Fruit fly (Drosophila melanogaster) whole organism, embryonic: ENCODE measurements around the gene Gr32a.

Experiments used
- Ada2b ChIP-seq: fragments of 200-800 bp; sonication (Bioruptor generic); IDR thresholded peaks from 2 replicates; pipeline ENCODE4 v1.3.6; 2022; ENCODE audit warnings: missing biosample characterization, missing genetic modification characterization
- Bdp1 ChIP-seq: fragments of 200-800 bp; sonication (Bioruptor generic); optimal IDR thresholded peaks from 3 replicates; lab custom pipeline; 2016; ENCODE audit warnings: missing biosample characterization, missing genetic modification characterization
- BtbVII ChIP-seq: fragments of 200-800 bp; sonication (Bioruptor generic); optimal IDR thresholded peaks from 3 replicates; lab custom pipeline; 2017; ENCODE audit warnings: missing biosample characterization, mild to moderate bottlenecking, missing genetic modification characterization
- CG10147 ChIP-seq: fragments of 200-800 bp; sonication (Bioruptor generic); optimal IDR thresholded peaks from 2 replicates; lab custom pipeline; 2019; ENCODE audit warnings: missing biosample characterization, mild to moderate bottlenecking, missing genetic modification characterization, moderate library complexity
- CG11456 ChIP-seq: fragments of 200-800 bp; sonication (Bioruptor generic); IDR thresholded peaks from 3 replicates; pipeline ENCODE4 v1.3.6; 2022; ENCODE audit warnings: missing biosample characterization, missing genetic modification characterization
- CG11560 ChIP-seq: fragments of 200-800 bp; sonication (Bioruptor generic); IDR thresholded peaks from 3 replicates; pipeline ENCODE4 v1.3.6; 2022; ENCODE audit warnings: missing biosample characterization, missing genetic modification characterization
- CG11695 ChIP-seq: fragments of 200-800 bp; sonication (Bioruptor generic); IDR thresholded peaks from 3 replicates; pipeline ENCODE4 v1.3.6; 2022; ENCODE audit warnings: missing biosample characterization, missing genetic modification characterization
- CG12659 ChIP-seq: fragments of 200-800 bp; sonication (Bioruptor generic); optimal IDR thresholded peaks from 3 replicates; lab custom pipeline; 2017; ENCODE audit warnings: mild to moderate bottlenecking, missing biosample characterization, missing genetic modification reagents, missing genetic modification characterization
- CG14710 ChIP-seq: fragments of 200-800 bp; sonication (Bioruptor generic); optimal IDR thresholded peaks from 3 replicates; lab custom pipeline; 2019; ENCODE audit warnings: missing biosample characterization, mild to moderate bottlenecking, missing genetic modification characterization, moderate library complexity
- CG17361 ChIP-seq: fragments of 200-800 bp; sonication (Bioruptor generic); IDR thresholded peaks from 3 replicates; pipeline ENCODE4 v1.3.6; 2022; ENCODE audit warnings: missing biosample characterization, missing genetic modification characterization
- CG17612 ChIP-seq: fragments of 200-800 bp; sonication (Bioruptor generic); IDR thresholded peaks from 2 replicates; pipeline ENCODE4 v1.3.6; 2022; ENCODE audit warnings: missing biosample characterization, missing genetic modification characterization
- CG18619 ChIP-seq: fragments of 200-800 bp; sonication (Bioruptor generic); optimal IDR thresholded peaks from 3 replicates; lab custom pipeline; 2017; ENCODE audit warnings: missing biosample characterization, mild to moderate bottlenecking, missing genetic modification characterization
- CG3065 ChIP-seq: fragments of 200-800 bp; sonication (Bioruptor generic); optimal IDR thresholded peaks from 2 replicates; lab custom pipeline; 2016; ENCODE audit warnings: missing biosample characterization, missing genetic modification characterization
- CG4730 ChIP-seq: fragments of 200-800 bp; sonication (Bioruptor generic); IDR thresholded peaks from 2 replicates; pipeline ENCODE4 v1.3.6; 2022; ENCODE audit warnings: missing biosample characterization, missing genetic modification characterization
- CG6175 ChIP-seq: fragments of 200-800 bp; sonication (Bioruptor generic); IDR thresholded peaks from 3 replicates; pipeline ENCODE4 v1.3.6; 2022; ENCODE audit warnings: missing biosample characterization, missing genetic modification characterization
- CG8089 ChIP-seq: fragments of 200-800 bp; sonication (Bioruptor generic); optimal IDR thresholded peaks from 3 replicates; lab custom pipeline; 2016; ENCODE audit warnings: missing biosample characterization, missing genetic modification characterization
- CG9817 ChIP-seq: fragments of 200-800 bp; sonication (Bioruptor generic); optimal IDR thresholded peaks from 2 replicates; lab custom pipeline; 2018; ENCODE audit warnings: missing biosample characterization, mild to moderate bottlenecking, missing genetic modification characterization, moderate library complexity
- Chrac-16 ChIP-seq: fragments of 200-800 bp; sonication (Bioruptor generic); optimal IDR thresholded peaks from 3 replicates; lab custom pipeline; 2016; ENCODE audit warnings: missing biosample characterization, missing genetic modification characterization
- Dip3 ChIP-seq: fragments of 200-800 bp; sonication (Bioruptor generic); optimal IDR thresholded peaks from 3 replicates; lab custom pipeline; 2016; ENCODE audit warnings: missing biosample characterization, missing genetic modification characterization
- Dref ChIP-seq: fragments of 200-800 bp; sonication (Bioruptor generic); IDR thresholded peaks from 2 replicates; pipeline ENCODE4 v1.3.6; 2022; ENCODE audit warnings: missing biosample characterization, missing genetic modification characterization
- Elba2 ChIP-seq: fragments of 200-800 bp; sonication (Bioruptor generic); optimal IDR thresholded peaks from 3 replicates; lab custom pipeline; 2016; ENCODE audit warnings: missing biosample characterization, missing genetic modification characterization
- Hmx ChIP-seq: fragments of 200-800 bp; sonication (Bioruptor generic); optimal IDR thresholded peaks from 2 replicates; lab custom pipeline; 2016; ENCODE audit warnings: missing biosample characterization, missing genetic modification characterization
- Hr3 ChIP-seq: fragments of 200-800 bp; sonication (Bioruptor generic); optimal IDR thresholded peaks from 3 replicates; lab custom pipeline; 2016; ENCODE audit warnings: missing biosample characterization, missing genetic modification characterization
- Lpt ChIP-seq: fragments of >200 bp; optimal IDR thresholded peaks from 2 replicates; lab custom pipeline; 2018; ENCODE audit warnings: missing biosample characterization, missing genetic modification characterization
- Sox100B ChIP-seq: fragments of 200-800 bp; sonication (Bioruptor generic); optimal IDR thresholded peaks from 3 replicates; lab custom pipeline; 2018; ENCODE audit warnings: missing biosample characterization, mild to moderate bottlenecking, missing genetic modification characterization
- ab ChIP-seq: fragments of 200-800 bp; sonication (Bioruptor generic); optimal IDR thresholded peaks from 2 replicates; lab custom pipeline; 2016; ENCODE audit warnings: missing biosample characterization, missing genetic modification characterization
- abd-A ChIP-seq: fragments of 200-800 bp; sonication (Bioruptor generic); optimal IDR thresholded peaks from 3 replicates; lab custom pipeline; 2019; ENCODE audit warnings: missing biosample characterization, mild to moderate bottlenecking, missing genetic modification characterization, moderate library complexity
- ap ChIP-seq: fragments of 200-800 bp; sonication (Bioruptor generic); IDR thresholded peaks from 2 replicates; pipeline ENCODE4 v1.3.6; 2022; ENCODE audit warnings: missing biosample characterization, missing genetic modification characterization
- ato ChIP-seq: fragments of 200-800 bp; sonication (Bioruptor generic); IDR thresholded peaks from 2 replicates; pipeline ENCODE4 v1.3.6; 2022; ENCODE audit warnings: missing biosample characterization, missing genetic modification characterization; ENCODE audit not compliant: partially characterized antibody
- cas ChIP-seq: fragments of 200-800 bp; sonication (Bioruptor generic); IDR thresholded peaks from 2 replicates; pipeline ENCODE4 v1.3.6; 2022; ENCODE audit warnings: missing biosample characterization, missing genetic modification characterization
- chif ChIP-seq, 2 experiments: fragments of 200-800 bp; sonication (Bioruptor generic); optimal IDR thresholded peaks; 3 replicates each; lab custom pipeline; 2016; ENCODE audit warnings: missing biosample characterization in 2 of 2, missing genetic modification characterization in 2 of 2
- da ChIP-seq: fragments of 200-800 bp; sonication (Bioruptor generic); optimal IDR thresholded peaks from 2 replicates; lab custom pipeline; 2016; ENCODE audit warnings: missing biosample characterization, missing genetic modification characterization
- dimm ChIP-seq: fragments of 200-800 bp; sonication (Bioruptor generic); IDR thresholded peaks from 2 replicates; pipeline ENCODE4 v1.3.6; 2022; ENCODE audit warnings: missing biosample characterization, missing genetic modification characterization
- disco-r ChIP-seq: fragments of 200-800 bp; sonication (Bioruptor generic); optimal IDR thresholded peaks from 2 replicates; lab custom pipeline; 2016; ENCODE audit warnings: missing biosample characterization, missing genetic modification characterization
- en ChIP-seq: fragments of 200-800 bp; sonication (Bioruptor generic); optimal IDR thresholded peaks from 2 replicates; lab custom pipeline; 2016; ENCODE audit warnings: missing biosample characterization, missing genetic modification characterization
- ewg ChIP-seq: fragments of 200-800 bp; sonication (Bioruptor generic); optimal IDR thresholded peaks from 3 replicates; lab custom pipeline; 2017; ENCODE audit warnings: mild to moderate bottlenecking, missing biosample characterization, missing genetic modification reagents, missing genetic modification characterization
- gcm ChIP-seq: fragments of 200-800 bp; sonication (Bioruptor generic); optimal IDR thresholded peaks from 2 replicates; lab custom pipeline; 2019; ENCODE audit warnings: missing biosample characterization, mild to moderate bottlenecking, missing genetic modification characterization, moderate library complexity
- gcm2 ChIP-seq: fragments of 200-800 bp; sonication (Bioruptor generic); optimal IDR thresholded peaks from 2 replicates; lab custom pipeline; 2016; ENCODE audit warnings: missing biosample characterization, missing genetic modification characterization
- hb ChIP-seq: fragments of 200-800 bp; sonication (Bioruptor generic); IDR thresholded peaks from 3 replicates; pipeline ENCODE4 v1.3.6; 2022; ENCODE audit warnings: missing biosample characterization, missing genetic modification characterization; ENCODE audit not compliant: partially characterized antibody
- hbn ChIP-seq: fragments of 200-800 bp; sonication (Bioruptor generic); IDR thresholded peaks from 2 replicates; pipeline ENCODE4 v1.3.6; 2022; ENCODE audit warnings: missing biosample characterization, missing genetic modification characterization; ENCODE audit not compliant: partially characterized antibody
- hth ChIP-seq: fragments of >200 bp; optimal IDR thresholded peaks from 2 replicates; lab custom pipeline; 2017; ENCODE audit warnings: inconsistent platforms
- lola ChIP-seq, 3 experiments: fragments of >200 bp in 2 of 3; fragments of 200-800 bp in 1 of 3; sonication (Bioruptor generic) in 1 of 3; optimal IDR thresholded peaks; 2 replicates each; lab custom pipeline; 2017 to 2019; ENCODE audit warnings: missing biosample characterization in 3 of 3, missing genetic modification characterization in 3 of 3, mild to moderate bottlenecking in 1 of 3, moderate library complexity in 1 of 3
- luna ChIP-seq: fragments of 200-800 bp; sonication (Bioruptor generic); optimal IDR thresholded peaks from 2 replicates; lab custom pipeline; 2016; ENCODE audit warnings: missing biosample characterization, missing genetic modification characterization
- maf-S ChIP-seq: fragments of 200-800 bp; sonication (Bioruptor generic); optimal IDR thresholded peaks from 2 replicates; lab custom pipeline; 2016; ENCODE audit warnings: missing biosample characterization, missing genetic modification characterization
- onecut ChIP-seq: fragments of 200-800 bp; sonication (Bioruptor generic); IDR thresholded peaks from 2 replicates; pipeline ENCODE4 v1.3.6; 2022; ENCODE audit warnings: missing biosample characterization, missing genetic modification characterization
- peb ChIP-seq: fragments of 200-800 bp; sonication (Bioruptor generic); IDR thresholded peaks from 2 replicates; pipeline ENCODE4 v1.3.6; 2022; ENCODE audit warnings: missing biosample characterization, missing genetic modification characterization
- seq ChIP-seq: fragments of 200-800 bp; sonication (Bioruptor generic); IDR thresholded peaks from 2 replicates; pipeline ENCODE4 v1.3.6; 2022; ENCODE audit warnings: missing biosample characterization, missing genetic modification characterization
- slp2 ChIP-seq: fragments of 200-800 bp; sonication (Bioruptor generic); optimal IDR thresholded peaks from 2 replicates; lab custom pipeline; 2016; ENCODE audit warnings: missing biosample characterization, missing genetic modification characterization
- sob ChIP-seq: fragments of 200-800 bp; sonication (Bioruptor generic); IDR thresholded peaks from 2 replicates; pipeline ENCODE4 v1.3.6; 2022; ENCODE audit warnings: missing biosample characterization, missing genetic modification characterization
- trem ChIP-seq: fragments of 200-800 bp; optimal IDR thresholded peaks from 3 replicates; lab custom pipeline; 2019; ENCODE audit warnings: missing biosample characterization, mild to moderate bottlenecking, missing genetic modification characterization, moderate library complexity
- tx ChIP-seq: fragments of 200-800 bp; sonication (Bioruptor generic); optimal IDR thresholded peaks from 2 replicates; lab custom pipeline; 2016; ENCODE audit warnings: missing biosample characterization, missing genetic modification characterization
- zen2 ChIP-seq: fragments of 200-800 bp; sonication (Bioruptor generic); IDR thresholded peaks from 3 replicates; pipeline ENCODE4 v1.3.6; 2022; ENCODE audit warnings: missing biosample characterization, missing genetic modification characterization; ENCODE audit not compliant: partially characterized antibody
- zf30C ChIP-seq: fragments of 200-800 bp; sonication (Bioruptor generic); optimal IDR thresholded peaks from 3 replicates; lab custom pipeline; 2018; ENCODE audit warnings: missing biosample characterization, mild to moderate bottlenecking, missing genetic modification characterization

Gr32a gene

DNA sequence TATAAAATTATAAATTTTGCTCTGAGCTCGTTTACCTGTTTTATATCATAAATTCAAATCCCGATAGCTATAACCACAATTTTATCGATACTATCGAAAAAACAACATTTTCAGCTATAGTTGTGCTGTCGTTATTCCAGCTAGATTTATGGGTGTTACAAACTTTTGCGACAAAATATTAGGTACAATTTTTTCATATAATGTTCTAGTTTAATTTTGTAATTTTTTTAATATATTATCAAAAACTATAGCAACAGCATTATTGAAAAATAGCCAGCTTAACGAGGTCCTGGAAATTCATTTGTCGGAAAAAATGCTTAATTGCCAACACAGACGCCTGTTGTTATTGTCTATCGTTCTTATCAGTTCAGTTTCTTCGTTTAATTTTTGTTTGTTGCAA lies 22.7 kb upstream of the Gr32a start, which contains the start of gene Wdr59 (continued):
- TF ChIP-seq Elba2 (GFP tag; lab: Kevin White, UChicago) (no peak), Sox100B (GFP tag; lab: Kevin White, UChicago) (no peak), Lpt (GFP tag; lab: Kevin White, UChicago) (no peak), lola (GFP tag; optimal IDR thresholded peaks at IDR 0.05; lab: Kevin White, UChicago) (peak in 1 of 3 experiments; percentile 59), trem (tag; lab: Kevin White, UChicago) (peak; percentile 67), Ada2b (GFP tag; lab: Robert Waterston, UW) (no peak), abd-A (tag; lab: Kevin White, UChicago) (no peak), CG17361 (no peak), gcm (GFP tag; lab: Kevin White, UChicago) (no peak), CG11560 (tag; lab: Robert Waterston, UW) (no peak), Dref (GFP tag; lab: Robert Waterston, UW) (peak; percentile 72), ato (no peak), Dip3 (no peak), peb (GFP tag; lab: Robert Waterston, UW) (no peak), disco-r (GFP tag; lab: Kevin White, UChicago) (no peak), Chrac-16 (GFP tag; lab: Kevin White, UChicago) (peak; percentile 55), CG10147 (GFP tag; lab: Kevin White, UChicago) (no peak), gcm2 (GFP tag; lab: Kevin White, UChicago) (no peak), en (GFP tag; lab: Kevin White, UChicago) (no peak), ewg (GFP tag; lab: Kevin White, UChicago) (no peak), onecut (GFP tag; lab: Robert Waterston, UW) (no peak), CG18619 (no peak), ap (GFP tag; lab: Robert Waterston, UW) (no peak), tx (no peak), CG11456 (GFP tag; lab: Robert Waterston, UW) (no peak), BtbVII (GFP tag; lab: Kevin White, UChicago) (no peak), Hr3 (GFP tag; lab: Kevin White, UChicago) (peak; percentile 53), Hmx (GFP tag; lab: Kevin White, UChicago) (peak; percentile 2), hth (lab: Kevin White, UChicago) (no peak), CG14710 (tag; lab: Kevin White, UChicago) (peak; percentile 77), CG11695 (no peak), Bdp1 (GFP tag; lab: Kevin White, UChicago) (no peak), CG12659 (peak; percentile 20), hb (GFP tag; lab: Robert Waterston, UW) (no peak), CG4730 (GFP tag; lab: Robert Waterston, UW) (no peak), CG17612 (GFP tag; lab: Robert Waterston, UW) (no peak), chif (GFP tag; optimal IDR thresholded peaks at IDR 0.05; lab: Kevin White, UChicago) (no peak), da (GFP tag; lab: Kevin White, UChicago) (no peak), CG8089 (GFP tag; lab: Kevin White, UChicago) (no peak), ab (GFP tag; lab: Kevin White, UChicago) (no peak), sob (GFP tag; lab: Robert Waterston, UW) (no peak; the same call in 1 of the 2 replicates), dimm (GFP tag; lab: Robert Waterston, UW) (no peak), CG9817 (tag; lab: Kevin White, UChicago) (peak; percentile 42), seq (GFP tag; lab: Robert Waterston, UW) (no peak), zen2 (GFP tag; lab: Robert Waterston, UW) (no peak; the same call in 2 of the 3 replicates), zf30C (GFP tag; lab: Kevin White, UChicago) (no peak), hbn (GFP tag; lab: Robert Waterston, UW) (peak; percentile 77), slp2 (GFP tag; lab: Kevin White, UChicago) (no peak), maf-S (GFP tag; lab: Kevin White, UChicago) (no peak), CG3065 (GFP tag; lab: Kevin White, UChicago) (no peak), CG6175 (no peak), cas (GFP tag; lab: Robert Waterston, UW) (no peak), luna (GFP tag; lab: Kevin White, UChicago) (no peak)
